Worm (Caenorhabditis elegans) whole organism, L4 larva: ENCODE data around the gene D1005.2.

ENCODE experiments used
- F26F4.8 ChIP-seq: fragments of 200-800 bp; sonication (Bioruptor generic); conservative IDR thresholded peaks from 2 replicates; pipeline ENCODE4 v1.3.6; 2022; ENCODE audit warnings: missing genetic modification characterization, missing compliant biosample characterization
- R02D3.7 ChIP-seq: fragments of 150-350 bp; sonication (generic microtip); optimal IDR thresholded peaks from 3 replicates; lab custom pipeline; 2014; ENCODE audit warnings: missing biosample characterization, missing genetic modification characterization
- daf-19 ChIP-seq: fragments of 200-800 bp; sonication (Bioruptor generic); conservative IDR thresholded peaks from 2 replicates; pipeline ENCODE4 v1.3.6; 2022; ENCODE audit warnings: missing genetic modification characterization, missing compliant biosample characterization
- lir-3 ChIP-seq: sonication (generic microtip); optimal IDR thresholded peaks from 2 replicates; lab custom pipeline; 2016; ENCODE audit warnings: mild to moderate bottlenecking, missing genetic modification characterization, missing compliant biosample characterization
- lsy-2 ChIP-seq, 2 experiments: fragments of 150-350 bp in 1 of 2; sonication (generic microtip) in 1 of 2; optimal IDR thresholded peaks; 2 replicates each; lab custom pipeline; 2014 to 2017; ENCODE audit warnings: missing biosample characterization in 2 of 2, missing genetic modification characterization in 2 of 2
- mdl-1 ChIP-seq, 2 experiments: fragments of 150-350 bp in 1 of 2; sonication (generic microtip) in 1 of 2; optimal IDR thresholded peaks; 2 replicates each; lab custom pipeline; 2014 to 2017; ENCODE audit warnings: missing biosample characterization in 2 of 2, missing genetic modification characterization in 2 of 2
- nhr-10 ChIP-seq: fragments of 150-350 bp; optimal IDR thresholded peaks from 2 replicates; lab custom pipeline; 2014; ENCODE audit warnings: missing biosample characterization, missing genetic modification characterization
- nhr-11 ChIP-seq: fragments of 150-350 bp; optimal IDR thresholded peaks from 2 replicates; lab custom pipeline; 2014; ENCODE audit warnings: missing biosample characterization, missing genetic modification characterization
- nhr-237 ChIP-seq: sonication (generic microtip); optimal IDR thresholded peaks from 2 replicates; lab custom pipeline; 2017; ENCODE audit warnings: missing biosample characterization, missing genetic modification characterization
- unc-39 ChIP-seq: sonication (generic microtip); optimal IDR thresholded peaks from 2 replicates; lab custom pipeline; 2017; ENCODE audit warnings: missing biosample characterization, missing genetic modification characterization

DNA sequence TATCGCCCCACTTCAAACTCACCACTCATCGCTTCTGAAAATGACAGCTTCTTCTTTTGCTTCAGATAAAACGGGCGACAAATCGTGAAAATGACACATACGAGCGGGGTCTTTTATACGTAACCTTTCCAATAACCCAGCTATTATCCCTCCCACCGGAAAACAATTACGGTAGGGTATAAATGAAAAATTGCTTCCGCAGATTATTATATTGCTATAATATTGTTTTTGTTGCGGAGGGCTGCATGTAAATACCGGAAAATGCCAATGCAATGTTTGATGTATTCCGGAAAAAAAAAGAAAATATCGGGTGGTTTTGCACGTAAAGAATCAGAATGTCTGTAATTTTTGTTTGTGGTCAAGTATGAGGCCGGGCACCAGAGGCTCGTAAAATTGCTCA, 42.9 kb downstream of the D1005.2 start, which contains the start of gene F09E10.7:
- TF ChIP-seq lir-3 (tag; lab: Kevin White, UChicago) (no peak), lsy-2 (tag; optimal IDR thresholded peaks at IDR 0.05; lab: Kevin White, UChicago) (no peak), R02D3.7 (no peak), F26F4.8 (GFP tag; lab: Robert Waterston, UW) (no peak), nhr-237 (tag; lab: Kevin White, UChicago) (no peak), unc-39 (tag; lab: Kevin White, UChicago) (no peak), nhr-10 (tag; lab: Kevin White, UChicago) (no peak), mdl-1 (tag; optimal IDR thresholded peaks at IDR 0.05; lab: Kevin White, UChicago) (no peak), nhr-11 (tag; lab: Kevin White, UChicago) (no peak), daf-19 (GFP tag; lab: Robert Waterston, UW) (no peak)
